Worm (Caenorhabditis elegans) whole organism, L4 larva: Measurements from ENCODE around the gene ZC443.2.

ENCODE experiments used
- F10B5.3 ChIP-seq: sonication (generic microtip); optimal IDR thresholded peaks from 2 replicates; lab custom pipeline; 2016; ENCODE audit warnings: mild to moderate bottlenecking, missing genetic modification characterization, missing compliant biosample characterization
- T20F7.1 ChIP-seq: fragments of 200-800 bp; sonication (Bioruptor generic); optimal IDR thresholded peaks from 2 replicates; lab custom pipeline; 2018; ENCODE audit warnings: mild to moderate bottlenecking, missing genetic modification characterization, missing compliant biosample characterization
- Y105C5A.15 ChIP-seq: fragments of 200-800 bp; sonication (Bioruptor generic); IDR thresholded peaks from 2 replicates; pipeline ENCODE4 v1.3.6; 2022; ENCODE audit warnings: missing genetic modification characterization, missing compliant biosample characterization
- arid-1 ChIP-seq: fragments of 200-800 bp; sonication (Bioruptor generic); conservative IDR thresholded peaks from 2 replicates; pipeline ENCODE4 v1.3.6; 2022; ENCODE audit warnings: missing genetic modification reagents, missing genetic modification characterization, missing compliant biosample characterization
- ceh-82 ChIP-seq: sonication (generic microtip); optimal IDR thresholded peaks from 2 replicates; lab custom pipeline; 2017; ENCODE audit warnings: missing biosample characterization, missing genetic modification characterization
- ctbp-1 ChIP-seq: fragments of 200-800 bp; sonication (Bioruptor generic); IDR thresholded peaks from 2 replicates; pipeline ENCODE4 v1.3.6; 2022; ENCODE audit warnings: missing genetic modification reagents, missing genetic modification characterization, missing compliant biosample characterization
- daf-16 ChIP-seq, 3 experiments: sonication (generic microtip); optimal IDR thresholded peaks; 2 replicates each; lab custom pipeline; 2016 to 2017; ENCODE audit warnings: missing genetic modification characterization in 3 of 3, missing genetic modification reagents in 3 of 3, mild to moderate bottlenecking in 2 of 3, missing compliant biosample characterization in 2 of 3, missing biosample characterization in 1 of 3, moderate library complexity in 1 of 3
- daf-8 ChIP-seq: fragments of 200-800 bp; sonication (Bioruptor generic); IDR thresholded peaks from 2 replicates; pipeline ENCODE4 v1.3.6; 2022; ENCODE audit warnings: missing genetic modification characterization, missing compliant biosample characterization
- dpl-1 ChIP-seq: fragments of 150-350 bp; optimal IDR thresholded peaks from 2 replicates; lab custom pipeline; 2014; ENCODE audit warnings: missing biosample characterization, missing genetic modification reagents, missing genetic modification characterization
- egl-27 ChIP-seq: sonication (generic microtip); optimal IDR thresholded peaks from 3 replicates; lab custom pipeline; 2017; ENCODE audit warnings: missing biosample characterization, missing genetic modification reagents, missing genetic modification characterization
- hlh-30 ChIP-seq: sonication (generic microtip); optimal IDR thresholded peaks from 2 replicates; lab custom pipeline; 2017; ENCODE audit warnings: antibody characterized with exemption, mild to moderate bottlenecking, missing genetic modification characterization, missing compliant biosample characterization; ENCODE audit not compliant: insufficient read depth
- jun-1 ChIP-seq: fragments of 150-350 bp; optimal IDR thresholded peaks from 2 replicates; lab custom pipeline; 2014; ENCODE audit warnings: missing biosample characterization, missing genetic modification reagents, missing genetic modification characterization
- lin-1 ChIP-seq: fragments of 200-800 bp; sonication (Bioruptor generic); IDR thresholded peaks from 2 replicates; pipeline ENCODE4 v1.3.6; 2022; ENCODE audit warnings: missing genetic modification reagents, missing genetic modification characterization, missing compliant biosample characterization
- lin-13 ChIP-seq: fragments of 150-350 bp; optimal IDR thresholded peaks from 2 replicates; lab custom pipeline; 2014; ENCODE audit warnings: missing biosample characterization, missing genetic modification reagents, missing genetic modification characterization
- lsy-2 ChIP-seq, 2 experiments: fragments of 150-350 bp in 1 of 2; sonication (generic microtip) in 1 of 2; optimal IDR thresholded peaks; 2 replicates each; lab custom pipeline; 2014 to 2017; ENCODE audit warnings: missing biosample characterization in 2 of 2, missing genetic modification characterization in 2 of 2
- nhr-102 ChIP-seq: sonication (generic microtip); optimal IDR thresholded peaks from 2 replicates; lab custom pipeline; 2016; ENCODE audit warnings: mild to moderate bottlenecking, missing genetic modification characterization, moderate library complexity, missing compliant biosample characterization
- nhr-111 ChIP-seq: fragments of 200-800 bp; sonication (Bioruptor generic); optimal IDR thresholded peaks from 2 replicates; lab custom pipeline; 2018; ENCODE audit warnings: mild to moderate bottlenecking, missing genetic modification characterization, missing compliant biosample characterization
- nhr-48 ChIP-seq: sonication (generic microtip); optimal IDR thresholded peaks from 2 replicates; lab custom pipeline; 2016; ENCODE audit warnings: mild to moderate bottlenecking, missing genetic modification characterization, missing compliant biosample characterization
- nhr-76 ChIP-seq: fragments of 150-350 bp; optimal IDR thresholded peaks from 2 replicates; lab custom pipeline; 2014; ENCODE audit warnings: missing biosample characterization, missing genetic modification characterization
- php-3 ChIP-seq: fragments of 200-800 bp; sonication (Bioruptor generic); IDR thresholded peaks from 2 replicates; pipeline ENCODE4 v1.3.6; 2022; ENCODE audit warnings: missing genetic modification reagents, missing genetic modification characterization, missing compliant biosample characterization
- pqm-1 ChIP-seq: sonication (generic microtip); optimal IDR thresholded peaks from 2 replicates; lab custom pipeline; 2017; ENCODE audit warnings: missing biosample characterization, missing genetic modification characterization
- sdz-12 ChIP-seq: fragments of 200-800 bp; sonication (Bioruptor generic); optimal IDR thresholded peaks from 2 replicates; lab custom pipeline; 2018; ENCODE audit warnings: mild to moderate bottlenecking, missing genetic modification characterization, missing compliant biosample characterization
- skn-1 ChIP-seq: fragments of 150-350 bp; optimal IDR thresholded peaks from 2 replicates; lab custom pipeline; 2014; ENCODE audit warnings: missing biosample characterization, missing genetic modification characterization
- snpc-1.2 ChIP-seq: fragments of 200-800 bp; sonication (Bioruptor generic); IDR thresholded peaks from 2 replicates; pipeline ENCODE4 v1.3.6; 2022; ENCODE audit warnings: missing genetic modification reagents, missing genetic modification characterization, missing compliant biosample characterization
- spr-1 ChIP-seq: sonication (generic microtip); optimal IDR thresholded peaks from 2 replicates; lab custom pipeline; 2016; ENCODE audit warnings: mild to moderate bottlenecking, missing genetic modification characterization, missing compliant biosample characterization
- spr-3 ChIP-seq: fragments of 200-800 bp; sonication (Bioruptor generic); optimal IDR thresholded peaks from 2 replicates; lab custom pipeline; 2018; ENCODE audit warnings: mild to moderate bottlenecking, missing genetic modification characterization, missing compliant biosample characterization
- tag-97 ChIP-seq: fragments of 200-800 bp; sonication (Bioruptor generic); IDR thresholded peaks from 2 replicates; pipeline ENCODE4 v1.3.6; 2022; ENCODE audit warnings: missing genetic modification characterization, missing compliant biosample characterization
- zfp-3 ChIP-seq: fragments of 200-800 bp; sonication (Bioruptor generic); conservative IDR thresholded peaks from 2 replicates; pipeline ENCODE4 v1.3.6; 2022; ENCODE audit warnings: missing genetic modification reagents, missing genetic modification characterization, missing compliant biosample characterization
- zip-2 ChIP-seq: fragments of 150-350 bp; optimal IDR thresholded peaks from 2 replicates; lab custom pipeline; 2014; ENCODE audit warnings: missing biosample characterization, missing genetic modification characterization

Gene ZC443.2

DNA sequence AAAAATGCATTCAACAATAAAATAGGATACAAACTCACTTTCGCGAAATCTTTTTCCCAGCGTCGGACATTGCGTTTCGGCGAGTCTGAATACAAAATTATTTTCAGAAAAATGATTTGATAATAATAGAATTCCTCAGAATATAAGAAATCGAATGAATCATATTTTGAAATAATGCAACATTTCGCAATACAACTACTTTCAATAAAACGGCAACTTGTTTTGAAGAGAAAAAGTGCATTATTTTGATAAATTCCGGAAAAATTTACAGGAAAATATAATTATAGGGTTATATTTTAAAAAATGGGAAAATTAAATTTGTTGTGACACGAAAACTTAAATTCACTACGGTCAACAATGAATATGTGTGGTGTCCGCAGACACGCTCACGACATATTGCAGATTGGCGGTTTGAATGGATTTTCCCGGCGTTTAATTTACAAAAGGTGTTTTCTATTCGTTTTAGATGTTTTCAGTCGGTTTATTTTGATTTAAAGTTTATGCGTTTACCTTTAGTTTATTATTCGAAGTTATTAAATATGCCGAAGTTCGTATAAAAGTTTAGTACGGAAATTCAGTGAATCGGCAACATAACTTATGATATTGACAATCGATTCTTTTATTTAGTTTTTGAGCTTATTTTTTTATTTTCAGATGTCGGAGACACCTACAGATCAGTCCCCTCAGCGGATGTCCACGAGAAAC is 47.5 kb downstream of the ZC443.2 start, which contains the start of the genes abcf-1 and scc-3:
TSS of gene abcf-1 (minus strand) at position 85 of the 705 bp plus-strand sequence.
TSS of gene scc-3 (plus strand) at position 655 of the 705 bp plus-strand sequence.
- TF ChIP-seq F10B5.3 (tag; lab: Kevin White, UChicago) (no peak), Y105C5A.15 (GFP tag; lab: Robert Waterston, UW) (no peak), zip-2 (tag; lab: Kevin White, UChicago) (peak; percentile 84), dpl-1 (peak; percentile 32), lsy-2 (tag; optimal IDR thresholded peaks at IDR 0.05; lab: Kevin White, UChicago) (peak in 1 of 2 experiments; percentile 96), daf-16 (GFP tag; optimal IDR thresholded peaks at IDR 0.05; lab: Kevin White, UChicago) (no peak), daf-16 (tag; optimal IDR thresholded peaks at IDR 0.05; lab: Kevin White, UChicago) (peak; percentile 60), lin-1 (GFP tag; lab: Robert Waterston, UW) (no peak), php-3 (GFP tag; lab: Robert Waterston, UW) (no peak), hlh-30 (peak; percentile 23), pqm-1 (no peak), zfp-3 (GFP tag; lab: Robert Waterston, UW) (no peak), T20F7.1 (peak; percentile 27)
- TF ChIP-seq, all 104 proteins: peak for 6

DNA sequence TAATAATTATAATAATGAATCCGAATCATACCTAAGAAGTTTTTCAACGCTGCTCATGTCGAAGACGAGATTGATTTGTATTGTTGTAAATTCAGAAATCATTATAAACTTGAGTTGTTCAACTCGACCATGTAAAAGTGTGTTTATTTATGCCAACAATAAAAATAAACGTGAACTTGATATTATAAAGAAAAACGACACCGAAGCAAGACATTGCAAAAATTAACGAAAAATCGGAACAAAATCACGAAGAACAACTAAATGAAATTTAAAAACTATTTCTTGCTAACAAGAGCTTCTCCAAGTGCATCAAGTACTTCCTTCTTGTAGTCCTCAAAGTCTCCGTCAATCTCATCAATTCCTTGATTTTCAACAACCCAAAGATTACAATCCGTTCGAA is 50.1 kb downstream of the ZC443.2 start, which contains the start of gene F18E2.15:
TSS of gene F18E2.15 (minus strand) at position 101 of the 400 bp plus-strand sequence.
- TF ChIP-seq spr-3 (no peak), lin-13 (GFP tag; lab: Kevin White, UChicago) (no peak), skn-1 (no peak), nhr-48 (tag; lab: Kevin White, UChicago) (no peak), snpc-1.2 (no peak), nhr-111 (no peak), arid-1 (GFP tag; lab: Robert Waterston, UW) (no peak), ceh-82 (tag; lab: Kevin White, UChicago) (no peak), daf-8 (GFP tag; lab: Robert Waterston, UW) (no peak), spr-1 (tag; lab: Kevin White, UChicago) (no peak), sdz-12 (GFP tag; lab: Kevin White, UChicago) (no peak), tag-97 (GFP tag; lab: Robert Waterston, UW) (no peak), jun-1 (no peak), nhr-102 (tag; lab: Kevin White, UChicago) (no peak), egl-27 (tag; lab: Kevin White, UChicago) (no peak), nhr-76 (no peak), ctbp-1 (GFP tag; lab: Robert Waterston, UW) (no peak)
